Worm (Caenorhabditis elegans) whole organism, early embryonic: ENCODE results near the gene K06A4.6.

ENCODE experiments used
- B0310.2 ChIP-seq: sonication (generic microtip); optimal IDR thresholded peaks from 2 replicates; lab custom pipeline; 2016; ENCODE audit warnings: mild to moderate bottlenecking, missing genetic modification characterization, missing compliant biosample characterization
- F13C5.2 ChIP-seq: sonication (generic microtip); optimal IDR thresholded peaks from 2 replicates; lab custom pipeline; 2017; ENCODE audit warnings: mild to moderate bottlenecking, missing genetic modification characterization, inconsistent platforms, missing compliant biosample characterization
- aly-1 ChIP-seq: sonication (generic microtip); optimal IDR thresholded peaks from 2 replicates; lab custom pipeline; 2016; ENCODE audit warnings: missing genetic modification characterization, missing compliant biosample characterization
- ama-1 ChIP-seq: fragments of 150-350 bp; optimal IDR thresholded peaks from 2 replicates; lab custom pipeline; 2014
- ceh-13 ChIP-seq: fragments of 200-800 bp; sonication (Bioruptor generic); optimal IDR thresholded peaks from 2 replicates; lab custom pipeline; 2018; ENCODE audit warnings: mild to moderate bottlenecking, missing genetic modification characterization, missing compliant biosample characterization
- ceh-36 ChIP-seq: sonication (generic microtip); optimal IDR thresholded peaks from 2 replicates; lab custom pipeline; 2016; ENCODE audit warnings: missing genetic modification characterization, inconsistent platforms, missing compliant biosample characterization
- ets-7 ChIP-seq: sonication (generic microtip); optimal IDR thresholded peaks from 2 replicates; lab custom pipeline; 2016; ENCODE audit warnings: missing genotype, missing genetic modification characterization, missing compliant biosample characterization
- flt-1 ChIP-seq: fragments of 200-800 bp; sonication (Bioruptor generic); IDR thresholded peaks from 2 replicates; pipeline ENCODE4 v1.3.6; 2022; ENCODE audit warnings: missing genetic modification characterization, missing compliant biosample characterization
- hnd-1 ChIP-seq: sonication (generic microtip); optimal IDR thresholded peaks from 2 replicates; lab custom pipeline; 2016; ENCODE audit warnings: missing genetic modification characterization, missing compliant biosample characterization
- scrt-1 ChIP-seq: fragments of 200-800 bp; sonication (Bioruptor generic); IDR thresholded peaks from 2 replicates; pipeline ENCODE4 v1.3.6; 2022; ENCODE audit warnings: missing genetic modification characterization, missing compliant biosample characterization
- sea-1 ChIP-seq: fragments of 200-800 bp; sonication (Bioruptor generic); conservative IDR thresholded peaks from 2 replicates; pipeline ENCODE4 v1.3.6; 2022; ENCODE audit warnings: missing genetic modification characterization, missing compliant biosample characterization
- tbx-11 ChIP-seq: fragments of 200-800 bp; sonication (Bioruptor generic); IDR thresholded peaks from 2 replicates; pipeline ENCODE4 v1.3.6; 2022; ENCODE audit warnings: missing genetic modification characterization, missing compliant biosample characterization
- tbx-37 ChIP-seq: fragments of 200-800 bp; sonication (Bioruptor generic); conservative IDR thresholded peaks from 2 replicates; pipeline ENCODE4 v1.3.6; 2022; ENCODE audit warnings: missing genetic modification reagents, missing genetic modification characterization, missing compliant biosample characterization
- tra-4 ChIP-seq: sonication (generic microtip); optimal IDR thresholded peaks from 2 replicates; lab custom pipeline; 2017; ENCODE audit warnings: missing genetic modification characterization, missing compliant biosample characterization

DNA sequence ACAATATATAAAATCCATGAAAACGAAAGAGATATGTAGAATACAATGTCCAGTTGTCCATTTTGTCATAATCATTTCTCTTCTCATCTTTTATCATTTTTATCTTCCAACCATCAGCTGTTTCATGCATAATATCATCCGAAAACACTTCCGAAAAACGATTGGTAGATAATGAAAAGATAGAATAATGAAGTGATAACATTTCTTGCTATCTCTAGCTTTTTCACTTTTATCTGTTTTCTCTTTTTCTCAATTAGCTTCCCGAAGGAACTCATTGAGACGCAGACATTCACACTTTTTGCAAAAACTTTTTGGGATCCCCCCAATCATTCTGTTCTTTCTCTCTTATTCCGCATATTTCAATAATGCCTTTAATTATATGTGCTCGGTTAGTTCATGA is 26.5 kb downstream of the K06A4.6 start:
- TF ChIP-seq ama-1 (lab: Kevin White, UChicago) = no peak
- TF ChIP-seq tbx-37 (GFP tag; lab: Robert Waterston, UW) = no peak
- TF ChIP-seq flt-1 (GFP tag; lab: Robert Waterston, UW) = no peak
- TF ChIP-seq ceh-36 (tag; lab: Kevin White, UChicago) = no peak
- TF ChIP-seq tra-4 = no peak
- TF ChIP-seq tbx-11 (GFP tag; lab: Robert Waterston, UW) = no peak
- no peak for TF ChIP-seq B0310.2 (tag; lab: Kevin White, UChicago)
- TF ChIP-seq ceh-13 (GFP tag; lab: Kevin White, UChicago) = no peak
- no peak for TF ChIP-seq scrt-1 (GFP tag; lab: Robert Waterston, UW)
- TF ChIP-seq F13C5.2 (tag; lab: Kevin White, UChicago) = no peak
- TF ChIP-seq ets-7 (tag; lab: Kevin White, UChicago) = no peak
- no peak for TF ChIP-seq aly-1
- no peak for TF ChIP-seq hnd-1 (tag; lab: Kevin White, UChicago)
- TF ChIP-seq sea-1 (GFP tag; lab: Robert Waterston, UW) = no peak
